Worm (Caenorhabditis elegans) whole organism, L2 larva: ENCODE measurements around the gene hpo-26.
A peak's percentile ranks its signal among the peaks of the same experiment; 100 is the strongest.

Experiments
- C34F6.9 ChIP-seq: fragments of 150-350 bp; optimal IDR thresholded peaks from 2 replicates; lab custom pipeline; 2014; ENCODE audit warnings: missing biosample characterization, missing genetic modification characterization
- F13H6.1 ChIP-seq: sonication (generic microtip); optimal IDR thresholded peaks from 2 replicates; lab custom pipeline; 2016; ENCODE audit warnings: missing genetic modification characterization, missing compliant biosample characterization
- R02D3.7 ChIP-seq: fragments of 150-350 bp; optimal IDR thresholded peaks from 2 replicates; lab custom pipeline; 2014; ENCODE audit warnings: missing biosample characterization, missing genetic modification characterization
- Y55F3AM.14 ChIP-seq: fragments of 200-800 bp; sonication (Bioruptor generic); optimal IDR thresholded peaks from 2 replicates; lab custom pipeline; 2018; ENCODE audit warnings: mild to moderate bottlenecking, missing genetic modification characterization, missing compliant biosample characterization
- ZK546.5 ChIP-seq: sonication (generic microtip); optimal IDR thresholded peaks from 2 replicates; lab custom pipeline; 2017; ENCODE audit warnings: missing biosample characterization, missing genetic modification characterization
- alr-1 ChIP-seq: fragments of 150-350 bp; optimal IDR thresholded peaks from 2 replicates; lab custom pipeline; 2014; ENCODE audit warnings: missing biosample characterization, missing genetic modification characterization
- aly-2 ChIP-seq: fragments of 150-350 bp; optimal IDR thresholded peaks from 2 replicates; lab custom pipeline; 2014; ENCODE audit warnings: missing biosample characterization, missing genetic modification characterization
- blmp-1 ChIP-seq: sonication (generic microtip); optimal IDR thresholded peaks from 2 replicates; lab custom pipeline; 2017; ENCODE audit warnings: missing genetic modification characterization, mild to moderate bottlenecking, missing compliant biosample characterization, antibody characterized with exemption, moderate library complexity; ENCODE audit not compliant: insufficient read depth
- ceh-16 ChIP-seq: fragments of 150-350 bp; optimal IDR thresholded peaks from 2 replicates; lab custom pipeline; 2014; ENCODE audit warnings: missing biosample characterization, missing genetic modification characterization
- ceh-82 ChIP-seq: fragments of 150-350 bp; optimal IDR thresholded peaks from 2 replicates; lab custom pipeline; 2014; ENCODE audit warnings: missing biosample characterization, missing genetic modification characterization
- crh-2 ChIP-seq: sonication (generic microtip); optimal IDR thresholded peaks from 2 replicates; lab custom pipeline; 2017; ENCODE audit warnings: missing biosample characterization, missing genetic modification characterization
- dmd-4 ChIP-seq: sonication (generic microtip); optimal IDR thresholded peaks from 2 replicates; lab custom pipeline; 2017; ENCODE audit warnings: missing biosample characterization, missing genetic modification characterization
- egl-27 ChIP-seq: sonication (generic microtip); optimal IDR thresholded peaks from 3 replicates; lab custom pipeline; 2017; ENCODE audit warnings: missing biosample characterization, missing genetic modification reagents, missing genetic modification characterization
- elt-1 ChIP-seq: fragments of 150-350 bp; optimal IDR thresholded peaks from 2 replicates; lab custom pipeline; 2014; ENCODE audit warnings: missing biosample characterization, missing genetic modification characterization
- elt-3 ChIP-seq: sonication (generic microtip); optimal IDR thresholded peaks from 2 replicates; lab custom pipeline; 2017; ENCODE audit warnings: missing biosample characterization, missing genetic modification characterization
- fos-1 ChIP-seq: fragments of 150-350 bp; optimal IDR thresholded peaks from 2 replicates; lab custom pipeline; 2014; ENCODE audit warnings: missing biosample characterization, missing genetic modification characterization
- gmeb-1 ChIP-seq: fragments of 150-350 bp; optimal IDR thresholded peaks from 2 replicates; lab custom pipeline; 2014; ENCODE audit warnings: missing biosample characterization, missing genetic modification characterization
- lin-11 ChIP-seq: fragments of 150-350 bp; sonication (generic microtip); optimal IDR thresholded peaks from 2 replicates; lab custom pipeline; 2014; ENCODE audit warnings: missing biosample characterization, missing genetic modification characterization, inconsistent platforms, mixed read lengths
- lin-39 ChIP-seq: fragments of 150-350 bp; optimal IDR thresholded peaks from 2 replicates; lab custom pipeline; 2014; ENCODE audit warnings: missing biosample characterization, missing genetic modification reagents, missing genetic modification characterization
- lsy-2 ChIP-seq, 2 experiments: fragments of 150-350 bp in 1 of 2; sonication (generic microtip) in 1 of 2; optimal IDR thresholded peaks; 2 replicates each; lab custom pipeline; 2014 to 2017; ENCODE audit warnings: missing biosample characterization in 2 of 2, missing genetic modification characterization in 2 of 2
- mab-5 ChIP-seq: fragments of 150-350 bp; optimal IDR thresholded peaks from 2 replicates; lab custom pipeline; 2014; ENCODE audit warnings: missing biosample characterization, missing genetic modification characterization
- mbf-1 ChIP-seq: sonication (generic microtip); optimal IDR thresholded peaks from 2 replicates; lab custom pipeline; 2017; ENCODE audit warnings: missing biosample characterization, missing genetic modification characterization
- mdl-1 ChIP-seq, 2 experiments: fragments of 150-350 bp in 1 of 2; sonication (generic microtip) in 1 of 2; optimal IDR thresholded peaks; 2 replicates each; lab custom pipeline; 2017; ENCODE audit warnings: missing biosample characterization in 2 of 2, missing genetic modification characterization in 2 of 2
- nhr-10 ChIP-seq: sonication (generic microtip); optimal IDR thresholded peaks from 2 replicates; lab custom pipeline; 2017; ENCODE audit warnings: missing biosample characterization, missing genetic modification characterization
- nhr-11 ChIP-seq: fragments of 150-350 bp; optimal IDR thresholded peaks from 2 replicates; lab custom pipeline; 2014; ENCODE audit warnings: missing biosample characterization, missing genetic modification characterization
- nhr-12 ChIP-seq: fragments of 150-350 bp; optimal IDR thresholded peaks from 2 replicates; lab custom pipeline; 2014; ENCODE audit warnings: missing biosample characterization, missing genetic modification characterization
- nhr-129 ChIP-seq: fragments of 150-350 bp; optimal IDR thresholded peaks from 2 replicates; lab custom pipeline; 2014; ENCODE audit warnings: missing biosample characterization, missing genetic modification characterization
- nhr-21 ChIP-seq: fragments of 150-350 bp; optimal IDR thresholded peaks from 2 replicates; lab custom pipeline; 2014; ENCODE audit warnings: missing biosample characterization, missing genetic modification characterization
- nhr-237 ChIP-seq: fragments of 150-350 bp; optimal IDR thresholded peaks from 2 replicates; lab custom pipeline; 2014; ENCODE audit warnings: missing biosample characterization, missing genetic modification characterization
- nhr-25 ChIP-seq: fragments of 150-350 bp; sonication (generic microtip); optimal IDR thresholded peaks from 3 replicates; lab custom pipeline; 2014; ENCODE audit warnings: missing biosample characterization, missing genetic modification characterization
- nhr-6 ChIP-seq: fragments of 150-350 bp; optimal IDR thresholded peaks from 2 replicates; lab custom pipeline; 2014; ENCODE audit warnings: missing biosample characterization, missing genetic modification characterization
- nhr-77 ChIP-seq: fragments of 150-350 bp; optimal IDR thresholded peaks from 2 replicates; lab custom pipeline; 2014; ENCODE audit warnings: missing biosample characterization, missing genetic modification characterization
- peb-1 ChIP-seq: fragments of 150-350 bp; optimal IDR thresholded peaks from 2 replicates; lab custom pipeline; 2014; ENCODE audit warnings: missing biosample characterization, missing genetic modification characterization
- skn-1 ChIP-seq: sonication (generic microtip); optimal IDR thresholded peaks from 2 replicates; lab custom pipeline; 2017; ENCODE audit warnings: missing biosample characterization, missing genetic modification characterization
- sma-3 ChIP-seq: sonication (generic microtip); optimal IDR thresholded peaks from 2 replicates; lab custom pipeline; 2016; ENCODE audit warnings: missing genetic modification reagents, missing genetic modification characterization, missing compliant biosample characterization
- sma-9 ChIP-seq, 2 experiments: fragments of 150-350 bp in 1 of 2; sonication (generic microtip) in 1 of 2; optimal IDR thresholded peaks; 2 replicates each; lab custom pipeline; 2014 to 2016; ENCODE audit warnings: missing genetic modification characterization in 2 of 2, mild to moderate bottlenecking in 1 of 2, missing biosample characterization in 1 of 2, missing compliant biosample characterization in 1 of 2, missing genetic modification reagents in 1 of 2, moderate library complexity in 1 of 2
- snpc-4 ChIP-seq: fragments of 150-350 bp; optimal IDR thresholded peaks from 2 replicates; lab custom pipeline; 2014; ENCODE audit warnings: missing biosample characterization, missing genetic modification characterization
- unc-39 ChIP-seq: fragments of 150-350 bp; optimal IDR thresholded peaks from 2 replicates; lab custom pipeline; 2014; ENCODE audit warnings: missing biosample characterization, missing genetic modification characterization
- unc-55 ChIP-seq: fragments of 150-350 bp; sonication (generic microtip); optimal IDR thresholded peaks from 3 replicates; lab custom pipeline; 2014; ENCODE audit warnings: missing biosample characterization, missing genetic modification reagents, missing genetic modification characterization
- unc-62 ChIP-seq: fragments of 150-350 bp; optimal IDR thresholded peaks from 2 replicates; lab custom pipeline; 2014; ENCODE audit warnings: missing biosample characterization, missing genetic modification reagents, missing genetic modification characterization
- zag-1 ChIP-seq: fragments of 150-350 bp; optimal IDR thresholded peaks from 2 replicates; lab custom pipeline; 2014; ENCODE audit warnings: missing biosample characterization, missing genetic modification characterization
- ztf-1 ChIP-seq: fragments of 200-800 bp; sonication (Bioruptor generic); conservative IDR thresholded peaks from 2 replicates; pipeline ENCODE4 v1.3.6; 2022; ENCODE audit warnings: missing genetic modification characterization, missing compliant biosample characterization
- ztf-11 ChIP-seq: sonication (generic microtip); optimal IDR thresholded peaks from 2 replicates; lab custom pipeline; 2017; ENCODE audit warnings: missing biosample characterization, missing genetic modification characterization

hpo-26 gene

DNA sequence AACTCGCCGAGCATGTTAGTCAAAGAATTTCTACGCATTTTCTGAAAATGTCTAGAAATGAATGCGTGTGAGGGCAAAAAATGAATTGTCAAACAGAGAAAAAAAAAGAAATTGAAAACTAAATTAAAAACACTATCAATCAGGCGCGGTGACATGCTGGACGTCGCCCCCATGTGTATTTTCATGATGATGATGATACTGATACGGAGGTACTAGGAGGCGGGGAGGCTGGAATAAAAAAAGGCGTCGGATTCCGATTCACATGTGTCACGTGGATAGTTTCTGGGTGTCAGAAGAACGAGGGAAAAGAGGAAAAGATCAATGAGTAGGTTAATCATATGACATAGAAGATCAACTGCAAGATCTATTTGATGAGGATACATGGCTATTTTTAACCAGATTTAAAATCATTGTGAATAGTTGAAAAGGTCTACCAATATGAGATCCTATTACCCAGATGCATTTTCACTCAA is 27.5 kb downstream of the hpo-26 start, which contains the start of gene W01A11.7:
Gene W01A11.7 (minus strand): TSS at position 51 of the 473 bp plus-strand sequence.
- TF ChIP-seq Y55F3AM.14 (GFP tag; lab: Kevin White, UChicago) (no peak), nhr-12 (tag; lab: Kevin White, UChicago) (no peak), nhr-21 (tag; lab: Kevin White, UChicago) (peak; percentile 18), nhr-6 (no peak), crh-2 (no peak), mbf-1 (tag; lab: Kevin White, UChicago) (no peak), unc-39 (tag; lab: Kevin White, UChicago) (no peak), nhr-77 (tag; lab: Kevin White, UChicago) (no peak), peb-1 (tag; lab: Kevin White, UChicago) (no peak), ztf-1 (no peak), ztf-11 (tag; lab: Kevin White, UChicago) (no peak), ceh-16 (tag; lab: Kevin White, UChicago) (no peak), snpc-4 (tag; lab: Kevin White, UChicago) (no peak), blmp-1 (tag; lab: Kevin White, UChicago) (no peak), nhr-11 (tag; lab: Kevin White, UChicago) (no peak), zag-1 (tag; lab: Kevin White, UChicago) (no peak), dmd-4 (no peak), alr-1 (tag; lab: Kevin White, UChicago) (no peak), lsy-2 (tag; optimal IDR thresholded peaks at IDR 0.05; lab: Kevin White, UChicago) (no peak), unc-62 (no peak), sma-9 (GFP tag; optimal IDR thresholded peaks at IDR 0.05; lab: Kevin White, UChicago) (peak; percentile 47), sma-9 (tag; optimal IDR thresholded peaks at IDR 0.05; lab: Kevin White, UChicago) (no peak), sma-3 (GFP tag; lab: Kevin White, UChicago) (peak; percentile 78), ZK546.5 (tag; lab: Kevin White, UChicago) (no peak), lin-39 (no peak), F13H6.1 (no peak), mdl-1 (tag; optimal IDR thresholded peaks at IDR 0.05; lab: Kevin White, UChicago) (no peak), gmeb-1 (peak; percentile 34), R02D3.7 (no peak), unc-55 (GFP tag; lab: Kevin White, UChicago) (no peak), nhr-129 (tag; lab: Kevin White, UChicago) (peak; percentile 34), nhr-25 (tag; lab: Kevin White, UChicago) (peak; percentile 48), mab-5 (tag; lab: Kevin White, UChicago) (no peak), elt-3 (no peak), skn-1 (no peak), nhr-10 (tag; lab: Kevin White, UChicago) (no peak), aly-2 (tag; lab: Kevin White, UChicago) (no peak), elt-1 (tag; lab: Kevin White, UChicago) (no peak), C34F6.9 (no peak), lin-11 (tag; lab: Kevin White, UChicago) (no peak)

- TF ChIP-seq Y55F3AM.14 (GFP tag; lab: Kevin White, UChicago) (no peak), fos-1 (no peak), lsy-2 (tag; optimal IDR thresholded peaks at IDR 0.05; lab: Kevin White, UChicago) (no peak), mab-5 (tag; lab: Kevin White, UChicago) (no peak), nhr-237 (no peak), unc-62 (no peak), dmd-4 (no peak)
Observed at ce11 chrV:6504131-6504827, 28.6 kb downstream of the hpo-26 start, which contains the start of gene moc-2. moc-2 (minus strand) TSS chrV:6504181.

ce11 chrV:6503158-6503557 is 29.7 kb downstream of the hpo-26 start:
- peak; percentile 9 for TF ChIP-seq gmeb-1
- peak; percentile 43 for TF ChIP-seq nhr-129 (tag; lab: Kevin White, UChicago)
- no peak for TF ChIP-seq egl-27 (tag; lab: Kevin White, UChicago)
- peak; percentile 6 for TF ChIP-seq fos-1
- TF ChIP-seq blmp-1 (tag; lab: Kevin White, UChicago) = no peak
- TF ChIP-seq ceh-82 (tag; lab: Kevin White, UChicago) = no peak
- TF ChIP-seq mab-5 (tag; lab: Kevin White, UChicago) = peak; percentile 35
- peak; percentile 12 for TF ChIP-seq crh-2
- TF ChIP-seq nhr-25 (tag; lab: Kevin White, UChicago) = peak; percentile 56
- TF ChIP-seq sma-9 (GFP tag; optimal IDR thresholded peaks at IDR 0.05; lab: Kevin White, UChicago) = peak; percentile 42
- TF ChIP-seq sma-9 (tag; optimal IDR thresholded peaks at IDR 0.05; lab: Kevin White, UChicago) = no peak
